Worm (Caenorhabditis elegans): Measurements from ENCODE around the gene pmk-2.

Gene pmk-2

DNA sequence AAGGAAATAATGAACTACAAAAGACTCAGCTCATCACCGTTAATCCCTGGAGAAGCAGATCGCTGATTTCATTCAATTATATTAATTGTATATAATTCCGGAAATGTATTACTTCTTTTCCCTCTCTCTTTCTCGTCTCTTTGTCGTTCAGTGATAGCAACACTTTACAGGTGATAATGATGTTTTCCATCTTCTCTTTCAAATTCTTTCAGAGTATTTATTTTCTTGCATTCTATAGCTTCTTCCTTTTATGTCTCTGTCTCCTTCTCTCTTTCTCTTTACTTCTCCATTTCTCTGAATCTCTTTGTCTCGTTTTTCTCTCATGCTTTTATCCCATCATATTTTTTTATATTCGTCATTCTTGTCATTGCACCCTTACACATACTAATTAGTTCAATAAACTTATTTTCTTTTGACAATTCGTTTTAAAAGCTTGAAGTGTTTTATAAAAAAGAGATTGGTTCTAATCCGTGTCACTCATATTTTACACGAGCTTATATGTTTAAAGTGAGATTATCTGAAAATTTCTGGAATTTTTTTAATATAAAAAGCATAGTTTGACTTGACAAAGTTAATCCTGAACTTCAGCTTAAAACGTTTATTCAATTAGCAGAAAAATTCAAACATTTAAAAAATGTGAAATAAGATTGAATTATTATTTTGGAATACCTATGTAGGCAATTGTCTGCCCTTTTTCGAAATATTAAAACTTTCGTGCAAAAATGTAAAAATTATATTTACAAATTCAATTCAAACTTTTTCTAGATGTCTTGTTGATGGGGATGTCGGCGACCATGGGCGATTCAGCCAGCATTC, at the start of gene pmk-2 (continued):
- TF ChIP-seq snpc-4 (tag; optimal IDR thresholded peaks at IDR 0.05): no peak
- TF ChIP-seq lin-35 (GFP tag; optimal IDR thresholded peaks at IDR 0.05): no peak
- TF ChIP-seq pag-3 (tag; optimal IDR thresholded peaks at IDR 0.05; ENCODE audit: borderline replicate concordance, insufficient read depth): no peak
- TF ChIP-seq efl-3 (GFP tag; optimal IDR thresholded peaks at IDR 0.05): no peak
- no peak for TF ChIP-seq ceh-88 (GFP tag; IDR thresholded peaks at IDR 0.05)
- no peak for TF ChIP-seq mef-2 (tag; optimal IDR thresholded peaks at IDR 0.05)
- TF ChIP-seq egl-13 (tag; optimal IDR thresholded peaks at IDR 0.05): no peak
- TF ChIP-seq unc-98 (GFP tag; IDR thresholded peaks at IDR 0.05): no peak
- no peak for TF ChIP-seq sptf-1 (tag; optimal IDR thresholded peaks at IDR 0.05)
- no peak for TF ChIP-seq swsn-7 (tag; optimal IDR thresholded peaks at IDR 0.05)

- TF ChIP-seq snpc-4 (tag; optimal IDR thresholded peaks at IDR 0.05) (no peak), blmp-1 (tag; optimal IDR thresholded peaks at IDR 0.05) (peak; percentile 60)
These were observed 46.9 kb upstream of the pmk-2 start for ce11 chrIV:8096375-8096774.

DNA sequence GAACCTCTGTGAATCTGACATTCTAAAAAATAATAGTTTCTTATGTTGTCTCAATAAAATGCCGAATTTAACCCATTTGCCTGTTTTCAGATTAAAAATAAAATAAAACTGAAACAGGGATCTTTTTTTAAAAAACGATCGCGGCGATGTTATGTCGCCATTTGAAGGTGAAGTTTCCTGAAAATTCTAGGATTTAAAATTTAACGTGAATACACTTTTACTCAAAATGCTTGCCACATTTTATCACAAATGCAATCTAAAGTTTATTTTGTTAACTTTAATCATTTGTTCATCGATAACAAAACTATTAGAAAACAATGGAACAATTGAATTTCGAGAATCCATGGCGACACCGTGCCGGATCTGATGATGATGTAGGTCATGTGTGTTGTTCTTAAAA, 43.7 kb upstream of the pmk-2 start, which contains the start of gene Y42H9AR.2:
Gene Y42H9AR.2 (plus strand): TSS at position 301 of the 400 bp plus-strand sequence.
- TF ChIP-seq C34B4.2 (tag; optimal IDR thresholded peaks at IDR 0.05) (no peak), nhr-237 (tag; optimal IDR thresholded peaks at IDR 0.05) (no peak), lin-14 (GFP tag; optimal IDR thresholded peaks at IDR 0.05) (no peak), ceh-88 (GFP tag; IDR thresholded peaks at IDR 0.05) (no peak), nhr-11 (tag; optimal IDR thresholded peaks at IDR 0.05) (no peak), skn-1 (tag; optimal IDR thresholded peaks at IDR 0.05) (no peak), ceh-82 (tag; optimal IDR thresholded peaks at IDR 0.05) (no peak), ztf-11 (tag; optimal IDR thresholded peaks at IDR 0.05) (no peak), lir-3 (tag; optimal IDR thresholded peaks at IDR 0.05; ENCODE audit: poor library complexity) (no peak), ces-1 (GFP tag; optimal IDR thresholded peaks at IDR 0.05) (no peak), dpl-1 (GFP tag; optimal IDR thresholded peaks at IDR 0.05) (no peak)

ce11 chrIV:8102231-8102630, 41.1 kb upstream of the pmk-2 start, which contains the start of gene Y42H9AR.5:
Gene Y42H9AR.5 (plus strand): TSS chrIV:8102531.
- TF ChIP-seq efl-3 (GFP tag; optimal IDR thresholded peaks at IDR 0.05) (no peak), mef-2 (tag; optimal IDR thresholded peaks at IDR 0.05) (no peak), pax-3 (tag; optimal IDR thresholded peaks at IDR 0.05) (no peak), xbp-1 (tag; optimal IDR thresholded peaks at IDR 0.05) (no peak), ceh-63 (GFP tag; optimal IDR thresholded peaks at IDR 0.05) (no peak), alr-1 (tag; optimal IDR thresholded peaks at IDR 0.05; ENCODE audit: borderline replicate concordance) (no peak), rnt-1 (tag; optimal IDR thresholded peaks at IDR 0.05) (no peak), nhr-90 (tag; optimal IDR thresholded peaks at IDR 0.05; ENCODE audit: poor library complexity) (no peak), C34B4.2 (tag; optimal IDR thresholded peaks at IDR 0.05) (no peak)

DNA sequence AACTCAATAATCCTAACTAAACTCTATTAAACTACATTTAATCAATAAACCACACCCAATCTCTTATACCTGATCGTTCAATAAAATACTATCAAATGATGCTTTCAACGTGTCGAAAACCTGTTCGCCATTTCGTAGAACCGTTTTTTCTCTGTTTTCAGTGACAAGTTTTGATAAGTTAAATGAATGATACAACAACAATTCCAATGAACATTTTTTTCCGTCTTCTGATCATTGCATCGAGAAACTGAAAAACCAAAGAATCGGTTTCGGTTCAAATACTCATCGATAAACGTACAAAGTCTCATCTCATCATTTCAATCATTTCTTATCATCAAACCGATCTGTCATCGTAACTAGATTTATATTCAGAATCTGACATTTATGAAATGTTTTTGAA, 40.1 kb upstream of the pmk-2 start:
- no peak for TF ChIP-seq egl-13 (tag; optimal IDR thresholded peaks at IDR 0.05)
- no peak for TF ChIP-seq efl-1 (optimal IDR thresholded peaks at IDR 0.05)
- no peak for TF ChIP-seq efl-1 (GFP tag; optimal IDR thresholded peaks at IDR 0.05 in 1 of 2)
- TF ChIP-seq ets-5 (GFP tag; IDR thresholded peaks at IDR 0.05): no peak
- TF ChIP-seq unc-130 (tag; optimal IDR thresholded peaks at IDR 0.05): no peak
- peak; percentile 86 for TF ChIP-seq nhr-85 (tag)
- TF ChIP-seq ceh-88 (GFP tag; IDR thresholded peaks at IDR 0.05): no peak
- no peak for TF ChIP-seq unc-62 (GFP tag; optimal IDR thresholded peaks at IDR 0.05)
- TF ChIP-seq mef-2 (tag; optimal IDR thresholded peaks at IDR 0.05): no peak
- TF ChIP-seq unc-98 (GFP tag; IDR thresholded peaks at IDR 0.05): no peak
- no peak for TF ChIP-seq ceh-8 (GFP tag; optimal IDR thresholded peaks at IDR 0.05)
- no peak for TF ChIP-seq ces-1 (GFP tag; optimal IDR thresholded peaks at IDR 0.05)
- TF ChIP-seq nhr-20 (tag; optimal IDR thresholded peaks at IDR 0.05): peak; percentile 86
- peak; percentile 26 for TF ChIP-seq lin-14 (GFP tag; optimal IDR thresholded peaks at IDR 0.05)
- no peak for TF ChIP-seq sup-37 (GFP tag; optimal IDR thresholded peaks at IDR 0.05)
- TF ChIP-seq hlh-4 (tag; optimal IDR thresholded peaks at IDR 0.05): no peak
- no peak for TF ChIP-seq egl-27 (tag; optimal IDR thresholded peaks at IDR 0.05)
- TF ChIP-seq C04F5.9 (tag; optimal IDR thresholded peaks at IDR 0.05): no peak
- no peak for TF ChIP-seq ama-1 (optimal IDR thresholded peaks at IDR 0.05)
- no peak for TF ChIP-seq lin-15B (tag; optimal IDR thresholded peaks at IDR 0.05)
- TF ChIP-seq mep-1 (tag; optimal IDR thresholded peaks at IDR 0.05): no peak
- TF ChIP-seq pqm-1 (tag; optimal IDR thresholded peaks at IDR 0.05): no peak
- TF ChIP-seq isw-1 (GFP tag; IDR thresholded peaks at IDR 0.05): no peak

Data from whole organism, L1 larva.